Worm (Caenorhabditis elegans): ENCODE data around the gene fbxa-111.
"Not testable (repeated sequence)": the region's sequence is repeated elsewhere in the genome, so short reads cannot be mapped to it uniquely, and the experiment has no call there.

The fbxa-111 gene

ce11 chrV:16949609-16950008 is at the start of gene fbxa-111:
fbxa-111 (minus strand) TSS chrV:16949709.
- not testable (repeated sequence) for TF ChIP-seq tbx-8 (GFP tag; optimal IDR thresholded peaks at IDR 0.05); ces-1 (GFP tag; optimal IDR thresholded peaks at IDR 0.05); lin-13 (tag; optimal IDR thresholded peaks at IDR 0.05)

- TF ChIP-seq ceh-83 (GFP tag; optimal IDR thresholded peaks at IDR 0.05) (no peak), ham-2 (GFP tag; optimal IDR thresholded peaks at IDR 0.05) (no peak), sem-2 (GFP tag; optimal IDR thresholded peaks at IDR 0.05) (no peak), ceh-39 (tag; optimal IDR thresholded peaks at IDR 0.05) (no peak), zip-8 (tag; optimal IDR thresholded peaks at IDR 0.05) (no peak), nhr-28 (tag; optimal IDR thresholded peaks at IDR 0.05) (no peak), lsy-2 (tag; optimal IDR thresholded peaks at IDR 0.05) (no peak), bed-3 (GFP tag; optimal IDR thresholded peaks at IDR 0.05) (no peak)
Measured at ce11 chrV:16992383-16992782, 42.9 kb upstream of the fbxa-111 start.

- TF ChIP-seq unc-120 (tag; optimal IDR thresholded peaks at IDR 0.05; ENCODE audit: poor library complexity, severe bottlenecking) = no peak
- TF ChIP-seq elt-3 (tag; optimal IDR thresholded peaks at IDR 0.05) = no peak
- TF ChIP-seq lin-13 (tag; optimal IDR thresholded peaks at IDR 0.05) = no peak
- TF ChIP-seq lsy-2 (tag; optimal IDR thresholded peaks at IDR 0.05) = no peak
- TF ChIP-seq nhr-76 (tag; optimal IDR thresholded peaks at IDR 0.05) = no peak
- no peak for TF ChIP-seq zip-8 (tag; optimal IDR thresholded peaks at IDR 0.05)
- no peak for TF ChIP-seq ceh-39 (tag; optimal IDR thresholded peaks at IDR 0.05)
- TF ChIP-seq flh-1 (GFP tag; optimal IDR thresholded peaks at IDR 0.05) = no peak
- TF ChIP-seq bed-3 (GFP tag; optimal IDR thresholded peaks at IDR 0.05) = no peak
- no peak for TF ChIP-seq M03D4.4 (tag; optimal IDR thresholded peaks at IDR 0.05)
- TF ChIP-seq ceh-43 (GFP tag; optimal IDR thresholded peaks at IDR 0.05) = no peak
- no peak for TF ChIP-seq mls-2 (tag; optimal IDR thresholded peaks at IDR 0.05)
Measured at ce11 chrV:16991734-16992133, 42.2 kb upstream of the fbxa-111 start, which contains the start of gene srz-95. srz-95 (plus strand) TSS chrV:16992034.

ce11 chrV:16988614-16989013 is 39.1 kb upstream of the fbxa-111 start, which contains the start of gene Y102A5C.27:
Y102A5C.27 (minus strand) TSS chrV:16988714.
- TF ChIP-seq nhr-28 (tag; optimal IDR thresholded peaks at IDR 0.05) = no peak
- no peak for TF ChIP-seq ceh-39 (tag; optimal IDR thresholded peaks at IDR 0.05)
- no peak for TF ChIP-seq hlh-1 (tag; optimal IDR thresholded peaks at IDR 0.05)
- TF ChIP-seq ham-2 (GFP tag; optimal IDR thresholded peaks at IDR 0.05) = no peak
- TF ChIP-seq lin-32 (GFP tag; optimal IDR thresholded peaks at IDR 0.05) = no peak

- TF ChIP-seq elt-1 (tag; optimal IDR thresholded peaks at IDR 0.05; ENCODE audit: borderline replicate concordance, insufficient read depth) (no peak), hlh-1 (tag; optimal IDR thresholded peaks at IDR 0.05) (no peak), lin-32 (GFP tag; optimal IDR thresholded peaks at IDR 0.05) (no peak), zip-8 (tag; optimal IDR thresholded peaks at IDR 0.05) (no peak), tbx-8 (GFP tag; optimal IDR thresholded peaks at IDR 0.05) (no peak), nhr-28 (tag; optimal IDR thresholded peaks at IDR 0.05) (no peak), mep-1 (tag; optimal IDR thresholded peaks at IDR 0.05) (no peak), nhr-12 (tag; optimal IDR thresholded peaks at IDR 0.05) (no peak), unc-62 (GFP tag; optimal IDR thresholded peaks at IDR 0.05) (no peak), unc-39 (tag; optimal IDR thresholded peaks at IDR 0.05) (no peak), ham-2 (GFP tag; optimal IDR thresholded peaks at IDR 0.05) (no peak), bed-3 (GFP tag; optimal IDR thresholded peaks at IDR 0.05) (no peak), sptf-1 (tag; optimal IDR thresholded peaks at IDR 0.05) (no peak), ceh-43 (GFP tag; optimal IDR thresholded peaks at IDR 0.05) (no peak), M03D4.4 (tag; optimal IDR thresholded peaks at IDR 0.05) (no peak), lin-13 (tag; optimal IDR thresholded peaks at IDR 0.05) (no peak)
Measured at ce11 chrV:16987783-16988182, 38.3 kb upstream of the fbxa-111 start.

- TF ChIP-seq snpc-4 (tag; optimal IDR thresholded peaks at IDR 0.05) (no peak), elt-1 (tag; optimal IDR thresholded peaks at IDR 0.05; ENCODE audit: borderline replicate concordance, insufficient read depth) (no peak), zip-8 (tag; optimal IDR thresholded peaks at IDR 0.05) (no peak), mab-5 (tag; optimal IDR thresholded peaks at IDR 0.05) (no peak), M03D4.4 (tag; optimal IDR thresholded peaks at IDR 0.05) (no peak), ztf-11 (tag; optimal IDR thresholded peaks at IDR 0.05) (no peak), drap-1 (GFP tag; optimal IDR thresholded peaks at IDR 0.05) (no peak), blmp-1 (tag; optimal IDR thresholded peaks at IDR 0.05) (no peak), nhr-12 (tag; optimal IDR thresholded peaks at IDR 0.05) (no peak), unc-120 (tag; optimal IDR thresholded peaks at IDR 0.05; ENCODE audit: poor library complexity, severe bottlenecking) (no peak), ceh-83 (GFP tag; optimal IDR thresholded peaks at IDR 0.05) (no peak), lin-13 (tag; optimal IDR thresholded peaks at IDR 0.05) (no peak), nhr-2 (tag; optimal IDR thresholded peaks at IDR 0.05) (no peak), elt-3 (tag; optimal IDR thresholded peaks at IDR 0.05) (no peak), ces-1 (GFP tag; optimal IDR thresholded peaks at IDR 0.05) (no peak), ceh-43 (GFP tag; optimal IDR thresholded peaks at IDR 0.05) (no peak), lsy-2 (tag; optimal IDR thresholded peaks at IDR 0.05) (no peak)
Measured at ce11 chrV:16987035-16987434, 37.5 kb upstream of the fbxa-111 start, which contains the start of gene Y102A5C.40. Y102A5C.40 (minus strand) TSS chrV:16987135.

Measured in whole organism, mixed stage, embryonic.